Fruit fly (Drosophila melanogaster): ENCODE measurements around the gene CG31415.

CG31415 gene

dm6 chr3R:9762955-9763931 lies 19.9 kb downstream of the CG31415 start, which contains the start of the genes Snap24 and CG8478 (continued):
- TF ChIP-seq Aef1 (GFP tag; IDR thresholded peaks at IDR 0.05) (no peak), Dad (GFP tag; optimal IDR thresholded peaks at IDR 0.05) (no peak), chinmo (GFP tag; IDR thresholded peaks at IDR 0.05; ENCODE audit: partially characterized antibody) (peak; percentile 74; the same call in 2 of the 4 replicates), br (optimal IDR thresholded peaks at IDR 0.05) (no peak), CG17186 (GFP tag; optimal IDR thresholded peaks at IDR 0.05) (no peak), Nf-YA (GFP tag; IDR thresholded peaks at IDR 0.05) (no peak), hb (GFP tag; IDR thresholded peaks at IDR 0.05; ENCODE audit: partially characterized antibody) (peak; percentile 61), unpg (GFP tag; optimal IDR thresholded peaks at IDR 0.05) (no peak), eve (GFP tag; optimal IDR thresholded peaks at IDR 0.05) (no peak), CG1233 (GFP tag; optimal IDR thresholded peaks at IDR 0.05) (no peak), CG7963 (GFP tag; IDR thresholded peaks at IDR 0.05; ENCODE audit: partially characterized antibody) (peak; percentile 57; the same call in 2 of the 3 replicates), Fer3 (tag; optimal IDR thresholded peaks at IDR 0.05) (no peak), Dip3 (GFP tag; optimal IDR thresholded peaks at IDR 0.05) (no peak), CG16815 (GFP tag; optimal IDR thresholded peaks at IDR 0.05) (no peak), CG13424 (tag; optimal IDR thresholded peaks at IDR 0.05) (no peak), CG4854 (GFP tag; optimal IDR thresholded peaks at IDR 0.05) (no peak), Fer1 (GFP tag; optimal IDR thresholded peaks at IDR 0.05) (peak; percentile 5), psq (GFP tag; optimal IDR thresholded peaks at IDR 0.05) (no peak), repo (GFP tag; optimal IDR thresholded peaks at IDR 0.05) (no peak), Hmx (GFP tag; optimal IDR thresholded peaks at IDR 0.05) (no peak), Doc2 (GFP tag; IDR thresholded peaks at IDR 0.05) (no peak), toy (GFP tag; IDR thresholded peaks at IDR 0.05) (no peak), BtbVII (GFP tag; optimal IDR thresholded peaks at IDR 0.05) (no peak), CTCF (GFP tag; optimal IDR thresholded peaks at IDR 0.05) (no peak), dm (GFP tag; optimal IDR thresholded peaks at IDR 0.05) (no peak), sqz (GFP tag; optimal IDR thresholded peaks at IDR 0.05) (no peak), Sox102F (GFP tag; optimal IDR thresholded peaks at IDR 0.05) (no peak), disco-r (GFP tag; optimal IDR thresholded peaks at IDR 0.05) (no peak), sug (tag; optimal IDR thresholded peaks at IDR 0.05) (no peak), Mad (GFP tag; optimal IDR thresholded peaks at IDR 0.05) (no peak), shn (GFP tag; optimal IDR thresholded peaks at IDR 0.05) (no peak), CG6791 (GFP tag; IDR thresholded peaks at IDR 0.05; ENCODE audit: partially characterized antibody) (peak; percentile 79), ssp (GFP tag; IDR thresholded peaks at IDR 0.05) (peak; percentile 92), CG3163 (GFP tag; optimal IDR thresholded peaks at IDR 0.05) (no peak), CG15073 (GFP tag; optimal IDR thresholded peaks at IDR 0.05) (no peak), jumu (GFP tag; optimal IDR thresholded peaks at IDR 0.05) (no peak), CG1529 (GFP tag; optimal IDR thresholded peaks at IDR 0.05) (no peak), CG6272 (GFP tag; IDR thresholded peaks at IDR 0.05) (no peak), sc (optimal IDR thresholded peaks at IDR 0.05) (no peak), sc (GFP tag; optimal IDR thresholded peaks at IDR 0.05) (no peak), BEAF-32 (GFP tag; optimal IDR thresholded peaks at IDR 0.05) (peak; percentile 86), CG6254 (GFP tag; optimal IDR thresholded peaks at IDR 0.05) (no peak), HLH4C (GFP tag; IDR thresholded peaks at IDR 0.05; ENCODE audit: partially characterized antibody) (peak; percentile 77), unc-4 (GFP tag; IDR thresholded peaks at IDR 0.05; ENCODE audit: partially characterized antibody) (peak; percentile 74)
